Worm (Caenorhabditis elegans): Measurements from ENCODE around the gene F49A5.10.

The F49A5.10 gene

ce11 chrV:16893440-16893839, 18.4 kb downstream of the F49A5.10 start, which contains the start of gene F09C6.15:
Gene F09C6.15, plus strand, starts transcription at chrV:16893740.
- TF ChIP-seq nhr-43 (tag; optimal IDR thresholded peaks at IDR 0.05; ENCODE audit: poor library complexity, severe bottlenecking): no peak
- TF ChIP-seq egl-5 (tag; optimal IDR thresholded peaks at IDR 0.05): no peak
- TF ChIP-seq ceh-9 (tag; optimal IDR thresholded peaks at IDR 0.05): no peak
- TF ChIP-seq fkh-10 (GFP tag; optimal IDR thresholded peaks at IDR 0.05): no peak
- no peak for TF ChIP-seq ZK546.5 (tag; optimal IDR thresholded peaks at IDR 0.05)
- no peak for TF ChIP-seq skn-1 (tag; optimal IDR thresholded peaks at IDR 0.05)
- TF ChIP-seq elt-2 (tag; optimal IDR thresholded peaks at IDR 0.05): no peak
- no peak for TF ChIP-seq eor-1 (tag; optimal IDR thresholded peaks at IDR 0.05)
- no peak for TF ChIP-seq unc-62 (GFP tag; optimal IDR thresholded peaks at IDR 0.05)
- TF ChIP-seq nhr-76 (tag; optimal IDR thresholded peaks at IDR 0.05): no peak
- no peak for TF ChIP-seq fkh-2 (tag; optimal IDR thresholded peaks at IDR 0.05)
- TF ChIP-seq mml-1 (tag; optimal IDR thresholded peaks at IDR 0.05): no peak

ce11 chrV:16899355-16899754, 24.3 kb downstream of the F49A5.10 start, which contains the start of gene fbxa-45:
Gene fbxa-45, minus strand, starts transcription at chrV:16899455.
- TF ChIP-seq nhr-67 (tag; optimal IDR thresholded peaks at IDR 0.05) (no peak), elt-3 (tag; optimal IDR thresholded peaks at IDR 0.05) (no peak), unc-39 (tag; optimal IDR thresholded peaks at IDR 0.05) (no peak), egl-5 (tag; optimal IDR thresholded peaks at IDR 0.05) (no peak), ceh-16 (tag; optimal IDR thresholded peaks at IDR 0.05) (no peak), unc-62 (GFP tag; optimal IDR thresholded peaks at IDR 0.05) (no peak), zag-1 (tag; optimal IDR thresholded peaks at IDR 0.05) (no peak), pha-4 (tag; optimal IDR thresholded peaks at IDR 0.05) (no peak), nhr-76 (tag; optimal IDR thresholded peaks at IDR 0.05) (no peak), ZK546.5 (tag; optimal IDR thresholded peaks at IDR 0.05) (no peak), ztf-4 (tag; optimal IDR thresholded peaks at IDR 0.05) (no peak), nhr-28 (tag; optimal IDR thresholded peaks at IDR 0.05) (no peak), jun-1 (tag; optimal IDR thresholded peaks at IDR 0.05) (no peak)

- no peak for TF ChIP-seq nhr-76 (tag; optimal IDR thresholded peaks at IDR 0.05)
- no peak for TF ChIP-seq eor-1 (tag; optimal IDR thresholded peaks at IDR 0.05)
These were observed 27.7 kb downstream of the F49A5.10 start, which contains the start of gene srd-68 for ce11 chrV:16902726-16903125. Gene srd-68, minus strand, starts transcription at chrV:16902826.

ce11 chrV:16904612-16905011, 29.5 kb downstream of the F49A5.10 start, which contains the start of gene nhr-262:
Gene nhr-262, plus strand, starts transcription at chrV:16904912.
- TF ChIP-seq nhr-237 (tag; optimal IDR thresholded peaks at IDR 0.05) (no peak), nhr-43 (tag; optimal IDR thresholded peaks at IDR 0.05; ENCODE audit: poor library complexity, severe bottlenecking) (no peak), elt-1 (tag; optimal IDR thresholded peaks at IDR 0.05) (no peak), jun-1 (tag; optimal IDR thresholded peaks at IDR 0.05) (no peak), ZK546.5 (tag; optimal IDR thresholded peaks at IDR 0.05) (no peak), egl-27 (tag; optimal IDR thresholded peaks at IDR 0.05) (no peak), nhr-76 (tag; optimal IDR thresholded peaks at IDR 0.05) (no peak), ceh-16 (tag; optimal IDR thresholded peaks at IDR 0.05) (no peak), elt-3 (tag; optimal IDR thresholded peaks at IDR 0.05) (no peak), unc-62 (GFP tag; optimal IDR thresholded peaks at IDR 0.05) (no peak), zag-1 (tag; optimal IDR thresholded peaks at IDR 0.05) (no peak), nhr-67 (tag; optimal IDR thresholded peaks at IDR 0.05) (no peak), lin-15B (tag; optimal IDR thresholded peaks at IDR 0.05) (no peak), fos-1 (tag; optimal IDR thresholded peaks at IDR 0.05) (no peak), fkh-2 (tag; optimal IDR thresholded peaks at IDR 0.05) (no peak)

ce11 chrV:16909871-16910270, 34.8 kb downstream of the F49A5.10 start, which contains the start of gene F09C6.16:
Gene F09C6.16, minus strand, starts transcription at chrV:16909971.
- TF ChIP-seq lsy-12 (tag; optimal IDR thresholded peaks at IDR 0.05) (no peak), lin-39 (tag; optimal IDR thresholded peaks at IDR 0.05) (no peak), tbx-2 (tag; optimal IDR thresholded peaks at IDR 0.05) (no peak), ztf-4 (tag; optimal IDR thresholded peaks at IDR 0.05) (no peak)

ce11 chrV:16910864-16911263, 35.8 kb downstream of the F49A5.10 start:
- no peak for TF ChIP-seq R02D3.7 (tag; optimal IDR thresholded peaks at IDR 0.05)
- TF ChIP-seq nhr-23 (tag; optimal IDR thresholded peaks at IDR 0.05): no peak
- no peak for TF ChIP-seq daf-12 (tag; optimal IDR thresholded peaks at IDR 0.05)
- TF ChIP-seq ceh-82 (tag; optimal IDR thresholded peaks at IDR 0.05): no peak
- TF ChIP-seq ztf-11 (tag; optimal IDR thresholded peaks at IDR 0.05): no peak
- peak; percentile 61 for TF ChIP-seq pha-4 (tag; optimal IDR thresholded peaks at IDR 0.05)
- TF ChIP-seq skn-1 (tag; optimal IDR thresholded peaks at IDR 0.05): no peak
- peak; percentile 25 for TF ChIP-seq elt-2 (tag; optimal IDR thresholded peaks at IDR 0.05)
- no peak for TF ChIP-seq lin-15B (tag; optimal IDR thresholded peaks at IDR 0.05)
- no peak for TF ChIP-seq elt-3 (tag; optimal IDR thresholded peaks at IDR 0.05)
- no peak for TF ChIP-seq ZK546.5 (tag; optimal IDR thresholded peaks at IDR 0.05)
- no peak for TF ChIP-seq unc-39 (tag; optimal IDR thresholded peaks at IDR 0.05)
- peak; percentile 3 for TF ChIP-seq pqm-1 (tag; optimal IDR thresholded peaks at IDR 0.05)
